Fruit fly (Drosophila melanogaster) whole organism: ENCODE measurements around the gene Afti.

Experiments used
- pan ChIP-seq: fragments of >200 bp; optimal IDR thresholded peaks from 2 replicates; lab custom pipeline; 2017
- usp ChIP-seq: fragments of >200 bp; optimal IDR thresholded peaks from 2 replicates; lab custom pipeline; 2017; ENCODE audit warnings: missing biosample characterization, missing genetic modification characterization, mixed read lengths

DNA sequence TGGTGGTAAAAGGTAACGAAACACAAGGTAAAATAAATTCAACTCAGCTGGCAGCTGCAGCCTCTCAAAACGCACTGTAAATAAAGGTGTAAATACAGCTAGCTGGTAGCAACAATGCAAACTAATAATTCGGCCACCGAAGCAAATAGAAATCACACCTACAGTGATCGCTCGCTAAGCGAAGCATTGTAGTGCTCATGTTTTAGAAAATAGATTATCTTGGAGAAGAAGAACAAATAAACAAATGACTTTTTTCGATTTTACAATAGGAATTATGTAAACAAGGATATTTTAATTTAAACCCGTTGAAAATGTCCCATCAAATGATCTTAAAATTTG, 42.1 kb downstream of the Afti start:
- TF ChIP-seq usp (GFP tag; lab: Kevin White, UChicago) (no peak), pan (no peak)
